Worm (Caenorhabditis elegans): ENCODE measurements around the gene cdh-8.

Gene cdh-8

DNA sequence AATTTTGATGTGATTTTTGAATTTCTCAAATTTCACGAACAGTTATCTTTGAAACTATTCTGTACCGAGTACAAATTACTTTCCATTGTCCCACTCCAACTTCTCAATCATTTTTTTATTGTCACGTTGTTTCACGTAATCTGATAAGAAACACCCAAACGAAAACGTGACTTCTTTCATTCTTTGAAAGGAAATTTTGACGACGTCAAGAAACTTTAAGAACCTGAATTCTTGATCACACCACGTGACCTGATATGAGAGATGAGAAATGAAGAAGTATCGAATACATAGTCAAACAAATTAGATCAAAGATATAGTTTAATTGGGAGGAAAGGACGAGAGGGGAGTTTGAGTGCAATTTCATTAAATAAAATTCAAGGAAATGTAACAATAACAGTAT lies 30.1 kb upstream of the cdh-8 start:
- no peak for TF ChIP-seq nhr-12 (tag; optimal IDR thresholded peaks at IDR 0.05)
- no peak for TF ChIP-seq cnd-1 (tag; optimal IDR thresholded peaks at IDR 0.05)
- TF ChIP-seq ceh-39 (tag; optimal IDR thresholded peaks at IDR 0.05): no peak
- no peak for TF ChIP-seq nhr-237 (tag; optimal IDR thresholded peaks at IDR 0.05)
- no peak for TF ChIP-seq ztf-11 (tag; optimal IDR thresholded peaks at IDR 0.05)
- no peak for TF ChIP-seq ceh-83 (GFP tag; optimal IDR thresholded peaks at IDR 0.05)
- TF ChIP-seq bed-3 (GFP tag; optimal IDR thresholded peaks at IDR 0.05): no peak
- no peak for TF ChIP-seq hlh-1 (tag; optimal IDR thresholded peaks at IDR 0.05)
- no peak for TF ChIP-seq unc-120 (tag; optimal IDR thresholded peaks at IDR 0.05; ENCODE audit: poor library complexity, severe bottlenecking)
- TF ChIP-seq flh-1 (GFP tag; optimal IDR thresholded peaks at IDR 0.05): no peak

DNA sequence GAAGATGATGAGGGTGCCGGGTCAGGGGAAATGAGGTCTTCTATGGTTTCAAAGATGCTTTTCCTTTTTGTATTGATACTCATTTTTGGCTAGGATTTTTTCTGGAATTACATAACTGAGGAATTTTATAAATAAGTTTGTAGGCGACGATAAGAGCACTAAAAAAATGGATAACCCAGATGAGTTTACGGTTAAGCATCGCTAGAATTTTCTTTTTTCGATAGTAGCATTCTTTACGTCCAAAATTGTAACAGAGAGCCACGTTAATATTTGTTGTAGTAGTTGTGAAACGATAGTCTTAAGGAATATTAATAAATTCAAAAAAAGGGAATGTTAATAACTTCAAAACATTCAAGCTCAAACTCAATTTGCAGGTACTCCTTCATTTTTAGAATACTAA lies 26.0 kb upstream of the cdh-8 start, which contains the start of gene snai-1:
snai-1 (minus strand) TSS at position 101 of the 400 bp plus-strand sequence.
- TF ChIP-seq pha-4 (tag; optimal IDR thresholded peaks at IDR 0.05): no peak
- TF ChIP-seq elt-1 (tag; optimal IDR thresholded peaks at IDR 0.05; ENCODE audit: borderline replicate concordance, insufficient read depth): no peak
- no peak for TF ChIP-seq ceh-43 (GFP tag; optimal IDR thresholded peaks at IDR 0.05)
- no peak for TF ChIP-seq ztf-11 (tag; optimal IDR thresholded peaks at IDR 0.05)
- no peak for TF ChIP-seq tbx-8 (GFP tag; optimal IDR thresholded peaks at IDR 0.05)
- no peak for TF ChIP-seq bed-3 (GFP tag; optimal IDR thresholded peaks at IDR 0.05)
- no peak for TF ChIP-seq nhr-28 (tag; optimal IDR thresholded peaks at IDR 0.05)
- TF ChIP-seq ham-2 (GFP tag; optimal IDR thresholded peaks at IDR 0.05): no peak
- no peak for TF ChIP-seq flh-1 (GFP tag; optimal IDR thresholded peaks at IDR 0.05)
- no peak for TF ChIP-seq cnd-1 (tag; optimal IDR thresholded peaks at IDR 0.05)
- no peak for TF ChIP-seq mep-1 (tag; optimal IDR thresholded peaks at IDR 0.05)
- no peak for TF ChIP-seq nhr-12 (tag; optimal IDR thresholded peaks at IDR 0.05)
- no peak for TF ChIP-seq lsy-2 (tag; optimal IDR thresholded peaks at IDR 0.05)
- no peak for TF ChIP-seq nhr-2 (tag; optimal IDR thresholded peaks at IDR 0.05)
- no peak for TF ChIP-seq unc-39 (tag; optimal IDR thresholded peaks at IDR 0.05)
- TF ChIP-seq nhr-76 (tag; optimal IDR thresholded peaks at IDR 0.05): no peak
- TF ChIP-seq unc-120 (tag; optimal IDR thresholded peaks at IDR 0.05; ENCODE audit: poor library complexity, severe bottlenecking): no peak

DNA sequence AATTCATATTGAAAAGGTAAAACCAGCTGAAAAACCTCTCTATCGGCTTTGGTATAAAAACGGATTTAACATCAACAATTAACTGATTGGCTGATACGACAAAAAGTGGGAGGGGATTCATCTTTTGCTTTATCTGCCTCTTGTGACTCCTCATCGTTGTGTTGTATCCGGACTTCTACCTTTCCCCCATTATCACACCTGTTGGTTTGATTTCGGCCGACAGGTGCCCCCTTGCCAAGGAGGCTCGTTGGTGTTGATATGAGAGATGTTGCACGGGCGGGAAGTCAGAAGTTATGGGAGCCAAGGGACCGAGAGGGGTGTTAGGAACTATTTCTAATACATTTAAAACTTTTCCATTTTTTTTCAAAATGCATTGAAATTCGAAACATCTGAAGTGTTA lies 25.1 kb upstream of the cdh-8 start:
- TF ChIP-seq hlh-1 (tag; optimal IDR thresholded peaks at IDR 0.05): peak; percentile 80
- TF ChIP-seq nhr-2 (tag; optimal IDR thresholded peaks at IDR 0.05): no peak
- no peak for TF ChIP-seq ceh-43 (GFP tag; optimal IDR thresholded peaks at IDR 0.05)
- no peak for TF ChIP-seq elt-3 (tag; optimal IDR thresholded peaks at IDR 0.05)
- no peak for TF ChIP-seq nhr-12 (tag; optimal IDR thresholded peaks at IDR 0.05)
- no peak for TF ChIP-seq ceh-39 (tag; optimal IDR thresholded peaks at IDR 0.05)
- TF ChIP-seq elt-1 (tag; optimal IDR thresholded peaks at IDR 0.05; ENCODE audit: borderline replicate concordance, insufficient read depth): no peak
- peak; percentile 44 for TF ChIP-seq unc-120 (tag; optimal IDR thresholded peaks at IDR 0.05; ENCODE audit: poor library complexity, severe bottlenecking)
- TF ChIP-seq mab-5 (tag; optimal IDR thresholded peaks at IDR 0.05): no peak
- TF ChIP-seq lsy-2 (tag; optimal IDR thresholded peaks at IDR 0.05): no peak
- no peak for TF ChIP-seq flh-1 (GFP tag; optimal IDR thresholded peaks at IDR 0.05)

DNA sequence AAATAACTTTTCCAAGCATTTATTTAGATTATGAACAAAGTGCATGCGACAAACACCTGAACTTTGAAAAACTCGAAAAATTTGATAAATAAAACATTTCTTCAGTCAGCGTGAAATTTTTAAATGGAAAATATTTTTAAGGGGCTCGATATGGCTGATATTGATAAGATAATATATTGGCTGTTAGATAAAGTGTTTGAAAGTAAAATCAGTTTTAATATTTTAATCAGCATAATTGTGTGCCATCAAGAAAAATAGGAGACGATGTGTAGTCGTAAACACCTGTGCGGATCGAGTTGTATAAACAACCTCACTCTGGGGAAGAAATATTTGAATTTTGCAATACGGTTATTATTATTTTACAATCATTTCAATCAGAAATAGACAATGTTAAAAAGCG lies 20.0 kb upstream of the cdh-8 start:
- TF ChIP-seq unc-120 (tag; optimal IDR thresholded peaks at IDR 0.05; ENCODE audit: poor library complexity, severe bottlenecking) (no peak), sptf-1 (tag; optimal IDR thresholded peaks at IDR 0.05) (no peak), M03D4.4 (tag; optimal IDR thresholded peaks at IDR 0.05) (no peak), unc-62 (GFP tag; optimal IDR thresholded peaks at IDR 0.05) (no peak), nhr-12 (tag; optimal IDR thresholded peaks at IDR 0.05) (no peak)

DNA sequence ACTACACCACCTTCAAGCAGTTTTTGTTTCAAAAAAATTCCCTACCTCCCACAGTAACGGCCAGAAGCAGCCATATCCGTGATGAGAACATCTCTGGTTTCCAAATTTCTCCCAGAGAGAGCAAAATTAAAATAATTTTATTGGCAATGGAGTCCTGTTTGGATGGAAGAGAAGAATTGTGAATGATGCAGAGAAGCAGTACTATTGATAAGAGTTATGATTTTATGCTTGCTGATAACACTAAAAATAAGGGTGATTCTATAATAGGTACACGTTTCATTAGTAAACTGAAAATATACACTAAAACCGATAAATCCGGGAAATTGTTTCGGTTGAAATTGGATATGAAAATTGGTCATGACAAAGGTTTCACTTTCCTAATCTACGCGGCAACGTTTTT lies 19.2 kb upstream of the cdh-8 start, which contains the start of gene dsc-4:
dsc-4 (minus strand) TSS at position 165 of the 400 bp plus-strand sequence.
- no peak for TF ChIP-seq ceh-83 (GFP tag; optimal IDR thresholded peaks at IDR 0.05)
- TF ChIP-seq blmp-1 (tag; optimal IDR thresholded peaks at IDR 0.05): no peak
- no peak for TF ChIP-seq nhr-2 (tag; optimal IDR thresholded peaks at IDR 0.05)
- TF ChIP-seq lin-32 (GFP tag; optimal IDR thresholded peaks at IDR 0.05): no peak
- TF ChIP-seq mab-5 (tag; optimal IDR thresholded peaks at IDR 0.05): no peak
- no peak for TF ChIP-seq lin-13 (tag; optimal IDR thresholded peaks at IDR 0.05)
- TF ChIP-seq unc-39 (tag; optimal IDR thresholded peaks at IDR 0.05): no peak
- no peak for TF ChIP-seq elt-3 (tag; optimal IDR thresholded peaks at IDR 0.05)
- no peak for TF ChIP-seq snpc-4 (tag; optimal IDR thresholded peaks at IDR 0.05)
- TF ChIP-seq ceh-39 (tag; optimal IDR thresholded peaks at IDR 0.05): no peak
- TF ChIP-seq nhr-237 (tag; optimal IDR thresholded peaks at IDR 0.05): no peak
- TF ChIP-seq ham-2 (GFP tag; optimal IDR thresholded peaks at IDR 0.05): no peak
- TF ChIP-seq nhr-76 (tag; optimal IDR thresholded peaks at IDR 0.05): no peak
- TF ChIP-seq mep-1 (tag; optimal IDR thresholded peaks at IDR 0.05): no peak
- TF ChIP-seq flh-1 (GFP tag; optimal IDR thresholded peaks at IDR 0.05): no peak
